Comparison of ENCODE assay signal across 1 fruit fly cellular context in the genomic region with DNA sequence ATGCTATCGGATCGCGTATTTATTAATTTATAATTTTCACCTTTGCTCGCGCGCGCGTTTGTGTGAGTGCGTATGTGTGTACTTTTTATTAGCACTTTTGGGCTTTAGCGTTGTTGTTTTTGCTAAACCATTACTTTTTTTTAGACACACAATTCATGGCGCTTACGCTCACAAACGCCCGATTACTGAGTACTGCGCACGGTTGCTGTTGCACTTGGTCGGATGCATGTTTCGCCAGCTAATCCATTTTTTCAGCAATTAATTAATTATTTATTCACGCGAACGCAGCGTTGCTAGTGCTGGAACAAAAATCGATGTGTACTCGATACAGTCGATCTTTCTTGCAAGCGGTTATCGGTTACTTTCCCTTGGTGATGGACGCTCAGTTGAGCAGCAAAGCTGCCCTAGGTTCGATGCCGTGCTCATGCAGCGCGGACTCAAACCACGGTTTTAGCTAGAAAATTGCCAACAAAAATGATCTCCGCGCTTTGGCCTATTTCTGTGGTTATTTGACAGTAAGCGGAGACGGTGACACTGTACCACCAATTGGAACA.
A peak's percentile ranks its signal among the peaks of the same experiment; 100 is the strongest.
TF ChIP-seq lines count a peak whose summit lies in the region.

TSS of gene smg (minus strand) at position 304 of the 554 bp plus-strand sequence.
TSS of gene CG5087 (plus strand) at position 499 of the 554 bp plus-strand sequence.

TF ChIP-seq in whole organism, embryonic, 481 proteins besides CTCF, POLR2A, EP300 and RAD21 (continued from another document and continues in another):
- TF ChIP-seq Blimp-1 (GFP tag; optimal IDR thresholded peaks at IDR 0.05; lab: Kevin White, UChicago) (no peak), CG12155 (GFP tag; optimal IDR thresholded peaks at IDR 0.05; lab: Kevin White, UChicago) (peak; percentile 44), Deaf1 (tag; optimal IDR thresholded peaks at IDR 0.05; lab: Kevin White, UChicago) (peak; percentile 10), az2 (GFP tag; optimal IDR thresholded peaks at IDR 0.05; lab: Kevin White, UChicago) (peak; percentile 14), CG17568 (GFP tag; optimal IDR thresholded peaks at IDR 0.05; lab: Kevin White, UChicago) (no peak), Doc3 (GFP tag; IDR thresholded peaks at IDR 0.05; lab: Robert Waterston, UW; ENCODE audit: partially characterized antibody) (peak; percentile 55; the same call in 1 of the 3 replicates), gcm (GFP tag; optimal IDR thresholded peaks at IDR 0.05; lab: Kevin White, UChicago) (no peak), chn (GFP tag; optimal IDR thresholded peaks at IDR 0.05; lab: Kevin White, UChicago) (peak; percentile 36), ase (GFP tag; IDR thresholded peaks at IDR 0.05; lab: Robert Waterston, UW) (no peak), CG9609 (GFP tag; optimal IDR thresholded peaks at IDR 0.05; lab: Kevin White, UChicago) (peak; percentile 13), CG6272 (GFP tag; IDR thresholded peaks at IDR 0.05; lab: Robert Waterston, UW) (no peak), CG17912 (GFP tag; optimal IDR thresholded peaks at IDR 0.05; lab: Kevin White, UChicago) (peak; percentile 58), Nf-YA (GFP tag; IDR thresholded peaks at IDR 0.05; lab: Robert Waterston, UW) (no peak), CG17829 (tag; optimal IDR thresholded peaks at IDR 0.05; lab: Kevin White, UChicago) (peak; percentile 75), Dll (GFP tag; IDR thresholded peaks at IDR 0.05; lab: Robert Waterston, UW; ENCODE audit: partially characterized antibody) (peak; percentile 73), vnd (GFP tag; IDR thresholded peaks at IDR 0.05; lab: Robert Waterston, UW; ENCODE audit: partially characterized antibody) (peak; percentile 30; the same call in 1 of the 3 replicates), CG34422 (GFP tag; IDR thresholded peaks at IDR 0.05; lab: Robert Waterston, UW) (peak; percentile 59), HmgZ (tag; optimal IDR thresholded peaks at IDR 0.05; lab: Kevin White, UChicago) (peak; percentile 92), kni (GFP tag; optimal IDR thresholded peaks at IDR 0.05; lab: Kevin White, UChicago) (no peak), Atf-2 (GFP tag; optimal IDR thresholded peaks at IDR 0.05; lab: Kevin White, UChicago) (peak; percentile 18), ken (GFP tag; IDR thresholded peaks at IDR 0.05; lab: Robert Waterston, UW) (peak; percentile 70), CG2875 (GFP tag; optimal IDR thresholded peaks at IDR 0.05; lab: Kevin White, UChicago) (no peak), CG32772 (GFP tag; IDR thresholded peaks at IDR 0.05; lab: Robert Waterston, UW) (no peak), CG17359 (tag; optimal IDR thresholded peaks at IDR 0.05; lab: Kevin White, UChicago) (no peak), nmo (GFP tag; optimal IDR thresholded peaks at IDR 0.05; lab: Kevin White, UChicago) (peak; percentile 71), CG5953 (GFP tag; IDR thresholded peaks at IDR 0.05; lab: Robert Waterston, UW) (no peak), CG11560 (tag; IDR thresholded peaks at IDR 0.05; lab: Robert Waterston, UW) (peak; percentile 100), CG11695 (GFP tag; IDR thresholded peaks at IDR 0.05; lab: Robert Waterston, UW) (no peak), br (optimal IDR thresholded peaks at IDR 0.05; lab: Kevin White, UChicago) (no peak), CG14667 (GFP tag; IDR thresholded peaks at IDR 0.05; lab: Robert Waterston, UW) (no peak), CG4424 (GFP tag; optimal IDR thresholded peaks at IDR 0.05; lab: Kevin White, UChicago) (peak; percentile 36), CG1529 (GFP tag; optimal IDR thresholded peaks at IDR 0.05; lab: Kevin White, UChicago) (no peak), disco-r (GFP tag; optimal IDR thresholded peaks at IDR 0.05; lab: Kevin White, UChicago) (no peak), nerfin-2 (GFP tag; IDR thresholded peaks at IDR 0.05; lab: Robert Waterston, UW; ENCODE audit: partially characterized antibody) (no peak), Ada2b (GFP tag; IDR thresholded peaks at IDR 0.05; lab: Robert Waterston, UW) (no peak), tin (GFP tag; optimal IDR thresholded peaks at IDR 0.05; lab: Kevin White, UChicago) (peak; percentile 42), CG30403 (GFP tag; optimal IDR thresholded peaks at IDR 0.05; lab: Kevin White, UChicago) (peak; percentile 50), fd64A (GFP tag; optimal IDR thresholded peaks at IDR 0.05; lab: Kevin White, UChicago) (no peak), CG3281 (GFP tag; optimal IDR thresholded peaks at IDR 0.05; lab: Kevin White, UChicago) (peak; percentile 3), eyg (GFP tag; optimal IDR thresholded peaks at IDR 0.05; lab: Kevin White, UChicago) (peak; percentile 17), CG8388 (GFP tag; optimal IDR thresholded peaks at IDR 0.05; lab: Kevin White, UChicago) (no peak), CG10654 (GFP tag; optimal IDR thresholded peaks at IDR 0.05; lab: Kevin White, UChicago) (peak; percentile 16), CG6175 (GFP tag; IDR thresholded peaks at IDR 0.05; lab: Robert Waterston, UW) (no peak), CG1647 (GFP tag; optimal IDR thresholded peaks at IDR 0.05; lab: Kevin White, UChicago) (peak; percentile 40), HmgD (GFP tag; optimal IDR thresholded peaks at IDR 0.05; lab: Kevin White, UChicago) (peak; percentile 88), CG16863 (GFP tag; optimal IDR thresholded peaks at IDR 0.05; lab: Kevin White, UChicago) (peak; percentile 40), Lim3 (GFP tag; IDR thresholded peaks at IDR 0.05; lab: Robert Waterston, UW) (no peak), NK7.1 (GFP tag; optimal IDR thresholded peaks at IDR 0.05; lab: Kevin White, UChicago) (no peak), CG8478 (optimal IDR thresholded peaks at IDR 0.05; lab: Kevin White, UChicago) (peak; percentile 35), CG14860 (GFP tag; IDR thresholded peaks at IDR 0.05; lab: Robert Waterston, UW; ENCODE audit: partially characterized antibody) (peak; percentile 51; the same call in 2 of the 3 replicates), chm (GFP tag; IDR thresholded peaks at IDR 0.05; lab: Robert Waterston, UW) (0 out of 2 replicates have a peak, but pooled peaks have one; percentile 24), pho (GFP tag; optimal IDR thresholded peaks at IDR 0.05; lab: Kevin White, UChicago) (peak; percentile 48), CG31388 (GFP tag; optimal IDR thresholded peaks at IDR 0.05; lab: Kevin White, UChicago) (no peak), Drgx (GFP tag; IDR thresholded peaks at IDR 0.05; lab: Robert Waterston, UW) (peak; percentile 6; the same call in 1 of the 2 replicates), Six4 (GFP tag; optimal IDR thresholded peaks at IDR 0.05; lab: Kevin White, UChicago) (peak; percentile 2), CG2678 (tag; optimal IDR thresholded peaks at IDR 0.05; lab: Kevin White, UChicago) (no peak), CG12299 (tag; optimal IDR thresholded peaks at IDR 0.05; lab: Kevin White, UChicago) (peak; percentile 35), Scr (GFP tag; IDR thresholded peaks at IDR 0.05; lab: Robert Waterston, UW; ENCODE audit: partially characterized antibody) (peak; percentile 59), repo (GFP tag; optimal IDR thresholded peaks at IDR 0.05; lab: Kevin White, UChicago) (peak; percentile 63), CG18599 (GFP tag; optimal IDR thresholded peaks at IDR 0.05; lab: Kevin White, UChicago) (no peak), CG12219 (GFP tag; optimal IDR thresholded peaks at IDR 0.05; lab: Kevin White, UChicago) (no peak), CG2712 (tag; optimal IDR thresholded peaks at IDR 0.05; lab: Kevin White, UChicago) (peak; percentile 64), ssp (GFP tag; IDR thresholded peaks at IDR 0.05; lab: Robert Waterston, UW) (0 out of 2 replicates have a peak, but pooled peaks have one; percentile 14), ro (GFP tag; IDR thresholded peaks at IDR 0.05; lab: Robert Waterston, UW) (no peak), sug (tag; optimal IDR thresholded peaks at IDR 0.05; lab: Kevin White, UChicago) (peak; percentile 50), Dip3 (GFP tag; optimal IDR thresholded peaks at IDR 0.05; lab: Kevin White, UChicago) (peak; percentile 73), CG31441 (GFP tag; IDR thresholded peaks at IDR 0.05; lab: Robert Waterston, UW) (no peak), C15 (GFP tag; IDR thresholded peaks at IDR 0.05; lab: Robert Waterston, UW) (no peak), Lpt (GFP tag; optimal IDR thresholded peaks at IDR 0.05; lab: Kevin White, UChicago) (no peak), CG15601 (tag; optimal IDR thresholded peaks at IDR 0.05; lab: Kevin White, UChicago) (peak; percentile 53), CG8765 (GFP tag; IDR thresholded peaks at IDR 0.05; lab: Robert Waterston, UW) (no peak), CG7987 (GFP tag; optimal IDR thresholded peaks at IDR 0.05; lab: Kevin White, UChicago) (peak; percentile 56), prd (optimal IDR thresholded peaks at IDR 0.05; lab: Kevin White, UChicago) (no peak), prd (GFP tag; IDR thresholded peaks at IDR 0.05; lab: Robert Waterston, UW) (peak; percentile 43; the same call in 2 of the 3 replicates), fd96Cb (tag; optimal IDR thresholded peaks at IDR 0.05; lab: Kevin White, UChicago) (no peak), CG12071 (GFP tag; optimal IDR thresholded peaks at IDR 0.05; lab: Kevin White, UChicago) (no peak), CG6813 (GFP tag; optimal IDR thresholded peaks at IDR 0.05; lab: Kevin White, UChicago) (no peak), emc (GFP tag; optimal IDR thresholded peaks at IDR 0.05; lab: Kevin White, UChicago) (no peak), CG12942 (GFP tag; optimal IDR thresholded peaks at IDR 0.05; lab: Kevin White, UChicago) (peak; percentile 46), Elba2 (GFP tag; optimal IDR thresholded peaks at IDR 0.05; lab: Kevin White, UChicago) (peak; percentile 100), zfh1 (GFP tag; IDR thresholded peaks at IDR 0.05; lab: Robert Waterston, UW) (peak; percentile 56; the same call in 2 of the 3 replicates), slbo (GFP tag; IDR thresholded peaks at IDR 0.05; lab: Robert Waterston, UW) (peak; percentile 81), CG7556 (GFP tag; optimal IDR thresholded peaks at IDR 0.05; lab: Kevin White, UChicago) (no peak), usp (GFP tag; optimal IDR thresholded peaks at IDR 0.05; lab: Kevin White, UChicago) (no peak), dysf (GFP tag; IDR thresholded peaks at IDR 0.05; lab: Robert Waterston, UW) (no peak), ac (GFP tag; optimal IDR thresholded peaks at IDR 0.05; lab: Kevin White, UChicago) (no peak), Vsx1 (GFP tag; optimal IDR thresholded peaks at IDR 0.05; lab: Kevin White, UChicago) (peak; percentile 64), CG9727 (GFP tag; optimal IDR thresholded peaks at IDR 0.05; lab: Kevin White, UChicago) (peak; percentile 40), CG15073 (GFP tag; optimal IDR thresholded peaks at IDR 0.05; lab: Kevin White, UChicago) (no peak), Hr3 (GFP tag; optimal IDR thresholded peaks at IDR 0.05; lab: Kevin White, UChicago) (peak; percentile 52), Sox102F (GFP tag; optimal IDR thresholded peaks at IDR 0.05; lab: Kevin White, UChicago) (no peak), ftz-f1 (GFP tag; optimal IDR thresholded peaks at IDR 0.05; lab: Kevin White, UChicago) (peak; percentile 77), CG1233 (GFP tag; optimal IDR thresholded peaks at IDR 0.05; lab: Kevin White, UChicago) (no peak), crol (GFP tag; IDR thresholded peaks at IDR 0.05; lab: Robert Waterston, UW) (no peak), zfh2 (GFP tag; optimal IDR thresholded peaks at IDR 0.05; lab: Kevin White, UChicago) (peak; percentile 55), mld (GFP tag; IDR thresholded peaks at IDR 0.05; lab: Robert Waterston, UW; ENCODE audit: partially characterized antibody) (no peak), nau (GFP tag; optimal IDR thresholded peaks at IDR 0.05; lab: Kevin White, UChicago) (no peak), stwl (tag; optimal IDR thresholded peaks at IDR 0.05; lab: Kevin White, UChicago) (peak; percentile 85), HLHmδ (GFP tag; optimal IDR thresholded peaks at IDR 0.05; lab: Kevin White, UChicago) (no peak), Fer1 (GFP tag; optimal IDR thresholded peaks at IDR 0.05; lab: Kevin White, UChicago) (peak; percentile 16), Rfx (GFP tag; IDR thresholded peaks at IDR 0.05; lab: Robert Waterston, UW) (peak; percentile 77), CG7839 (tag; optimal IDR thresholded peaks at IDR 0.05; lab: Kevin White, UChicago) (no peak), phol (tag; optimal IDR thresholded peaks at IDR 0.05; lab: Kevin White, UChicago) (peak; percentile 72), grn (GFP tag; optimal IDR thresholded peaks at IDR 0.05; lab: Kevin White, UChicago) (no peak), sr (GFP tag; IDR thresholded peaks at IDR 0.05; lab: Robert Waterston, UW) (no peak), CG10462 (GFP tag; optimal IDR thresholded peaks at IDR 0.05; lab: Kevin White, UChicago) (no peak), CG2202 (tag; optimal IDR thresholded peaks at IDR 0.05; lab: Kevin White, UChicago) (no peak), tgo (GFP tag; IDR thresholded peaks at IDR 0.05; lab: Robert Waterston, UW) (no peak), CG10543 (GFP tag; optimal IDR thresholded peaks at IDR 0.05; lab: Kevin White, UChicago) (peak; percentile 48), ham (GFP tag; IDR thresholded peaks at IDR 0.05; lab: Robert Waterston, UW) (no peak), CG7745 (tag; optimal IDR thresholded peaks at IDR 0.05; lab: Kevin White, UChicago) (peak; percentile 79), D19B (GFP tag; optimal IDR thresholded peaks at IDR 0.05; lab: Kevin White, UChicago) (no peak), Kr (GFP tag; optimal IDR thresholded peaks at IDR 0.05; lab: Kevin White, UChicago) (no peak), tll (GFP tag; optimal IDR thresholded peaks at IDR 0.05; lab: Kevin White, UChicago) (peak in 1 of 2 experiments; percentile 15), fd102C (GFP tag; optimal IDR thresholded peaks at IDR 0.05; lab: Kevin White, UChicago) (no peak), trh (GFP tag; optimal IDR thresholded peaks at IDR 0.05; lab: Kevin White, UChicago) (no peak), CG14014 (GFP tag; IDR thresholded peaks at IDR 0.05; lab: Robert Waterston, UW) (no peak), zen2 (GFP tag; IDR thresholded peaks at IDR 0.05; lab: Robert Waterston, UW; ENCODE audit: partially characterized antibody) (no peak), tup (GFP tag; optimal IDR thresholded peaks at IDR 0.05; lab: Kevin White, UChicago) (no peak), CG10431 (GFP tag; optimal IDR thresholded peaks at IDR 0.05; lab: Kevin White, UChicago) (no peak), slp2 (GFP tag; optimal IDR thresholded peaks at IDR 0.05; lab: Kevin White, UChicago) (no peak), luna (GFP tag; optimal IDR thresholded peaks at IDR 0.05; lab: Kevin White, UChicago) (no peak), pros (GFP tag; optimal IDR thresholded peaks at IDR 0.05; lab: Kevin White, UChicago) (no peak), CG43689 (GFP tag; IDR thresholded peaks at IDR 0.05; lab: Robert Waterston, UW) (no peak), CG11504 (tag; optimal IDR thresholded peaks at IDR 0.05; lab: Kevin White, UChicago) (no peak), onecut (GFP tag; IDR thresholded peaks at IDR 0.05; lab: Robert Waterston, UW) (peak; percentile 63)
